Fruit fly (Drosophila melanogaster): ENCODE data around the gene Gr93c.

Gene Gr93c

dm6 chr3R:21825140-21825539, 19.9 kb downstream of the Gr93c start (continued):
- TF ChIP-seq CG7928 (GFP tag; optimal IDR thresholded peaks at IDR 0.05) (no peak), CG8924 (tag; optimal IDR thresholded peaks at IDR 0.05) (peak; percentile 22), stwl (tag; optimal IDR thresholded peaks at IDR 0.05) (peak; percentile 36), pum (GFP tag; optimal IDR thresholded peaks at IDR 0.05) (no peak), CG34224 (GFP tag; IDR thresholded peaks at IDR 0.05; ENCODE audit: partially characterized antibody) (no peak), CTCF (GFP tag; optimal IDR thresholded peaks at IDR 0.05) (no peak), CG2129 (GFP tag; IDR thresholded peaks at IDR 0.05; ENCODE audit: partially characterized antibody) (no peak), gcm2 (GFP tag; optimal IDR thresholded peaks at IDR 0.05) (no peak), zfh1 (GFP tag; IDR thresholded peaks at IDR 0.05) (0 out of 3 replicates have a peak, but pooled peaks have one; percentile 28), Atf3 (GFP tag; optimal IDR thresholded peaks at IDR 0.05) (no peak), wdn (GFP tag; IDR thresholded peaks at IDR 0.05) (no peak), CG32772 (GFP tag; IDR thresholded peaks at IDR 0.05) (no peak), vfl (GFP tag; optimal IDR thresholded peaks at IDR 0.05) (no peak), Xrp1 (GFP tag; IDR thresholded peaks at IDR 0.05) (peak; percentile 67), fd102C (GFP tag; optimal IDR thresholded peaks at IDR 0.05) (no peak)

dm6 chr3R:21824407-21825006, 20.6 kb downstream of the Gr93c start:
- TF ChIP-seq CG15479 (GFP tag; optimal IDR thresholded peaks at IDR 0.05), result peak; percentile 10
- no peak for TF ChIP-seq Elba2 (GFP tag; optimal IDR thresholded peaks at IDR 0.05)
- no peak for TF ChIP-seq Hr78 (GFP tag; optimal IDR thresholded peaks at IDR 0.05)
- TF ChIP-seq tin (GFP tag; optimal IDR thresholded peaks at IDR 0.05), result no peak
- no peak for TF ChIP-seq Hr51 (GFP tag; optimal IDR thresholded peaks at IDR 0.05)
- TF ChIP-seq kni (GFP tag; optimal IDR thresholded peaks at IDR 0.05), result no peak
- TF ChIP-seq Ssrp (tag; optimal IDR thresholded peaks at IDR 0.05), result no peak
- TF ChIP-seq Ada2b (GFP tag; IDR thresholded peaks at IDR 0.05), result 0 out of 2 replicates have a peak, but pooled peaks have one; percentile 3
- peak; percentile 63; the same call in 2 of the 3 replicates for TF ChIP-seq z (GFP tag; IDR thresholded peaks at IDR 0.05)
- no peak for TF ChIP-seq Xrp1 (GFP tag; IDR thresholded peaks at IDR 0.05)
- no peak for TF ChIP-seq fd3F (GFP tag; optimal IDR thresholded peaks at IDR 0.05)
- TF ChIP-seq MBD-R2 (GFP tag; IDR thresholded peaks at IDR 0.05), result no peak
- TF ChIP-seq fd64A (GFP tag; optimal IDR thresholded peaks at IDR 0.05), result no peak
- no peak for TF ChIP-seq CG15514 (GFP tag; optimal IDR thresholded peaks at IDR 0.05)
- TF ChIP-seq GATAe (GFP tag; conservative IDR thresholded peaks at IDR 0.05), result no peak
- no peak for TF ChIP-seq hb (GFP tag; IDR thresholded peaks at IDR 0.05; ENCODE audit: partially characterized antibody)
- no peak for TF ChIP-seq CrebB (tag; optimal IDR thresholded peaks at IDR 0.05)
- no peak for TF ChIP-seq CG13123 (GFP tag; optimal IDR thresholded peaks at IDR 0.05)
- TF ChIP-seq CG4360 (GFP tag; IDR thresholded peaks at IDR 0.05), result no peak
- TF ChIP-seq CG10321 (GFP tag; IDR thresholded peaks at IDR 0.05), result peak; percentile 50; the same call in 1 of the 2 replicates
- TF ChIP-seq CG2678 (tag; optimal IDR thresholded peaks at IDR 0.05), result no peak
- TF ChIP-seq dm (GFP tag; optimal IDR thresholded peaks at IDR 0.05), result no peak
- no peak for TF ChIP-seq nerfin-2 (GFP tag; IDR thresholded peaks at IDR 0.05; ENCODE audit: partially characterized antibody)
- TF ChIP-seq CG15269 (tag; optimal IDR thresholded peaks at IDR 0.05), result no peak
- no peak for TF ChIP-seq CG7271 (tag; optimal IDR thresholded peaks at IDR 0.05)
- no peak for TF ChIP-seq toy (GFP tag; IDR thresholded peaks at IDR 0.05)
- peak; percentile 76 for TF ChIP-seq CG1832 (GFP tag; optimal IDR thresholded peaks at IDR 0.05)
- no peak for TF ChIP-seq CG18476 (GFP tag; optimal IDR thresholded peaks at IDR 0.05)
- no peak for TF ChIP-seq slp2 (GFP tag; optimal IDR thresholded peaks at IDR 0.05)
- TF ChIP-seq tll (GFP tag; optimal IDR thresholded peaks at IDR 0.05), result no peak
- no peak for TF ChIP-seq Meics (GFP tag; optimal IDR thresholded peaks at IDR 0.05)
- TF ChIP-seq Blimp-1 (GFP tag; optimal IDR thresholded peaks at IDR 0.05), result no peak
- TF ChIP-seq Nf-YB (GFP tag; optimal IDR thresholded peaks at IDR 0.05), result no peak
- TF ChIP-seq nom (GFP tag; optimal IDR thresholded peaks at IDR 0.05), result peak; percentile 88
- TF ChIP-seq sima (GFP tag; optimal IDR thresholded peaks at IDR 0.05), result no peak

Measured in whole organism, embryonic.